Worm (Caenorhabditis elegans) whole organism, late embryonic: Measurements from ENCODE around the gene gop-2.
A peak's percentile ranks its signal among the peaks of the same experiment; 100 is the strongest.

Experiments used
- F13H6.1 ChIP-seq: sonication (generic microtip); optimal IDR thresholded peaks from 2 replicates; lab custom pipeline; 2016; ENCODE audit warnings: missing genetic modification characterization, missing compliant biosample characterization
- K02D7.2 ChIP-seq: sonication (generic microtip); optimal IDR thresholded peaks from 2 replicates; lab custom pipeline; 2017; ENCODE audit warnings: mild to moderate bottlenecking, missing genetic modification characterization, missing compliant biosample characterization
- Y22D7AL.16 ChIP-seq: sonication (generic microtip); optimal IDR thresholded peaks from 2 replicates; lab custom pipeline; 2016; ENCODE audit warnings: missing genetic modification characterization, missing compliant biosample characterization
- ama-1 ChIP-seq: fragments of 150-350 bp; optimal IDR thresholded peaks from 2 replicates; lab custom pipeline; 2014
- ceh-14 ChIP-seq: sonication (generic microtip); optimal IDR thresholded peaks from 2 replicates; lab custom pipeline; 2016; ENCODE audit warnings: missing genotype, missing genetic modification characterization, missing compliant biosample characterization
- ceh-18 ChIP-seq: sonication (generic microtip); optimal IDR thresholded peaks from 2 replicates; lab custom pipeline; 2016; ENCODE audit warnings: missing genetic modification characterization, missing compliant biosample characterization
- ceh-2 ChIP-seq: sonication (generic microtip); optimal IDR thresholded peaks from 2 replicates; lab custom pipeline; 2016; ENCODE audit warnings: missing genotype, missing genetic modification characterization, missing compliant biosample characterization
- ceh-22 ChIP-seq: sonication (generic microtip); optimal IDR thresholded peaks from 2 replicates; lab custom pipeline; 2017; ENCODE audit warnings: missing biosample characterization, missing genetic modification characterization
- ceh-24 ChIP-seq: sonication (generic microtip); optimal IDR thresholded peaks from 2 replicates; lab custom pipeline; 2016; ENCODE audit warnings: mild to moderate bottlenecking, missing genetic modification characterization, missing compliant biosample characterization
- ceh-30 ChIP-seq: fragments of 150-350 bp; optimal IDR thresholded peaks from 2 replicates; lab custom pipeline; 2014; ENCODE audit warnings: missing biosample characterization, missing genetic modification characterization
- ceh-31 ChIP-seq: sonication (generic microtip); optimal IDR thresholded peaks from 2 replicates; lab custom pipeline; 2016; ENCODE audit warnings: missing genetic modification characterization, missing compliant biosample characterization
- ceh-45 ChIP-seq: fragments of 200-800 bp; sonication (Bioruptor generic); IDR thresholded peaks from 2 replicates; pipeline ENCODE4 v1.3.6; 2022; ENCODE audit warnings: missing genetic modification reagents, missing genetic modification characterization, missing compliant biosample characterization
- ceh-6 ChIP-seq: fragments of 200-800 bp; sonication (Bioruptor generic); optimal IDR thresholded peaks from 2 replicates; lab custom pipeline; 2018; ENCODE audit warnings: mild to moderate bottlenecking, missing genetic modification characterization, missing compliant biosample characterization
- ceh-9 ChIP-seq: sonication (generic microtip); optimal IDR thresholded peaks from 2 replicates; lab custom pipeline; 2016; ENCODE audit warnings: mild to moderate bottlenecking, missing genetic modification characterization, inconsistent platforms, missing compliant biosample characterization
- dve-1 ChIP-seq: sonication (generic microtip); optimal IDR thresholded peaks from 2 replicates; lab custom pipeline; 2017; ENCODE audit warnings: antibody characterized with exemption, mild to moderate bottlenecking, missing genetic modification characterization, missing compliant biosample characterization
- elt-2 ChIP-seq: sonication (generic microtip); optimal IDR thresholded peaks from 2 replicates; lab custom pipeline; 2016; ENCODE audit warnings: missing genetic modification reagents, missing genetic modification characterization, missing compliant biosample characterization
- fkh-10 ChIP-seq: fragments of 150-350 bp; optimal IDR thresholded peaks from 2 replicates; lab custom pipeline; 2014; ENCODE audit warnings: missing biosample characterization, missing genetic modification reagents, missing genetic modification characterization
- gmeb-2 ChIP-seq: sonication (generic microtip); optimal IDR thresholded peaks from 2 replicates; lab custom pipeline; 2016; ENCODE audit warnings: missing genetic modification characterization, inconsistent platforms, missing compliant biosample characterization
- hlh-13 ChIP-seq: fragments of 200-800 bp; sonication (Bioruptor generic); optimal IDR thresholded peaks from 2 replicates; lab custom pipeline; 2018; ENCODE audit warnings: mild to moderate bottlenecking, missing genetic modification characterization, missing compliant biosample characterization
- hlh-30 ChIP-seq: sonication (generic microtip); optimal IDR thresholded peaks from 2 replicates; lab custom pipeline; 2017; ENCODE audit warnings: antibody characterized with exemption, missing genetic modification characterization, missing compliant biosample characterization; ENCODE audit not compliant: insufficient read depth
- hlh-6 ChIP-seq: sonication (generic microtip); optimal IDR thresholded peaks from 2 replicates; lab custom pipeline; 2016; ENCODE audit warnings: missing genotype, missing genetic modification characterization, missing compliant biosample characterization
- npax-4 ChIP-seq: sonication (generic microtip); optimal IDR thresholded peaks from 2 replicates; lab custom pipeline; 2016; ENCODE audit warnings: missing genetic modification characterization, missing compliant biosample characterization
- odd-2 ChIP-seq: sonication (generic microtip); optimal IDR thresholded peaks from 2 replicates; lab custom pipeline; 2017; ENCODE audit warnings: antibody characterized with exemption, mild to moderate bottlenecking, missing genetic modification characterization, missing compliant biosample characterization
- pat-9 ChIP-seq: fragments of 200-800 bp; sonication (Bioruptor generic); optimal IDR thresholded peaks from 2 replicates; lab custom pipeline; 2018; ENCODE audit warnings: mild to moderate bottlenecking, missing genetic modification characterization, moderate library complexity, missing compliant biosample characterization
- pax-1 ChIP-seq: fragments of 150-350 bp; optimal IDR thresholded peaks from 2 replicates; lab custom pipeline; 2014; ENCODE audit warnings: missing biosample characterization, missing genetic modification characterization
- pha-2 ChIP-seq: sonication (generic microtip); optimal IDR thresholded peaks from 2 replicates; lab custom pipeline; 2017; ENCODE audit warnings: mild to moderate bottlenecking, missing genetic modification characterization, missing compliant biosample characterization
- pros-1 ChIP-seq: fragments of 150-350 bp; optimal IDR thresholded peaks from 2 replicates; lab custom pipeline; 2014; ENCODE audit warnings: missing biosample characterization, missing genetic modification reagents, missing genetic modification characterization
- ref-2 ChIP-seq: sonication (generic microtip); optimal IDR thresholded peaks from 2 replicates; lab custom pipeline; 2016; ENCODE audit warnings: missing genetic modification characterization, missing compliant biosample characterization
- rnt-1 ChIP-seq: sonication (generic microtip); optimal IDR thresholded peaks from 2 replicates; lab custom pipeline; 2016; ENCODE audit warnings: missing genetic modification characterization, missing compliant biosample characterization
- unc-3 ChIP-seq, 2 experiments: fragments of 200-800 bp in 1 of 2; sonication (Bioruptor generic) in 1 of 2; sonication (generic microtip) in 1 of 2; conservative IDR thresholded peaks in 1 of 2; optimal IDR thresholded peaks in 1 of 2; 2 replicates each; pipeline versions ENCODE4 v1.3.6 to Lab custom; 2016 to 2022; ENCODE audit warnings: missing compliant biosample characterization in 2 of 2, missing genetic modification characterization in 2 of 2, missing genetic modification reagents in 1 of 2
- unc-42 ChIP-seq: sonication (generic microtip); optimal IDR thresholded peaks from 2 replicates; lab custom pipeline; 2016; ENCODE audit warnings: missing genotype, missing genetic modification characterization, missing compliant biosample characterization
- unc-55 ChIP-seq: sonication (generic microtip); optimal IDR thresholded peaks from 2 replicates; lab custom pipeline; 2017; ENCODE audit warnings: missing biosample characterization, missing genetic modification reagents, missing genetic modification characterization
- zip-5 ChIP-seq: sonication (generic microtip); optimal IDR thresholded peaks from 2 replicates; lab custom pipeline; 2016; ENCODE audit warnings: missing genetic modification characterization, missing compliant biosample characterization
- ztf-16 ChIP-seq: sonication (generic microtip); optimal IDR thresholded peaks from 2 replicates; lab custom pipeline; 2017; ENCODE audit warnings: missing genetic modification characterization, missing compliant biosample characterization

The gop-2 gene

ce11 chrIII:5221820-5222219 lies 37.0 kb upstream of the gop-2 start:
- TF ChIP-seq pha-2 (tag; lab: Kevin White, UChicago) = no peak
- no peak for TF ChIP-seq ref-2 (tag; lab: Kevin White, UChicago)
- TF ChIP-seq hlh-13 (GFP tag; lab: Kevin White, UChicago) = no peak
- no peak for TF ChIP-seq ceh-2 (tag; lab: Kevin White, UChicago)

ce11 chrIII:5222777-5223176 lies 36.0 kb upstream of the gop-2 start:
- TF ChIP-seq pha-2 (tag; lab: Kevin White, UChicago) (no peak), gmeb-2 (no peak), hlh-13 (GFP tag; lab: Kevin White, UChicago) (no peak), F13H6.1 (tag; lab: Kevin White, UChicago) (no peak), pros-1 (tag; lab: Kevin White, UChicago) (no peak), unc-55 (GFP tag; lab: Kevin White, UChicago) (no peak), ztf-16 (tag; lab: Kevin White, UChicago) (no peak), ceh-31 (tag; lab: Kevin White, UChicago) (no peak), odd-2 (tag; lab: Kevin White, UChicago) (no peak), unc-42 (tag; lab: Kevin White, UChicago) (no peak), rnt-1 (tag; lab: Kevin White, UChicago) (no peak), fkh-10 (GFP tag; lab: Kevin White, UChicago) (no peak), ceh-9 (tag; lab: Kevin White, UChicago) (no peak), hlh-6 (tag; lab: Kevin White, UChicago) (no peak), ama-1 (lab: Kevin White, UChicago) (no peak), ceh-22 (tag; lab: Kevin White, UChicago) (no peak), ceh-24 (tag; lab: Kevin White, UChicago) (no peak)

DNA sequence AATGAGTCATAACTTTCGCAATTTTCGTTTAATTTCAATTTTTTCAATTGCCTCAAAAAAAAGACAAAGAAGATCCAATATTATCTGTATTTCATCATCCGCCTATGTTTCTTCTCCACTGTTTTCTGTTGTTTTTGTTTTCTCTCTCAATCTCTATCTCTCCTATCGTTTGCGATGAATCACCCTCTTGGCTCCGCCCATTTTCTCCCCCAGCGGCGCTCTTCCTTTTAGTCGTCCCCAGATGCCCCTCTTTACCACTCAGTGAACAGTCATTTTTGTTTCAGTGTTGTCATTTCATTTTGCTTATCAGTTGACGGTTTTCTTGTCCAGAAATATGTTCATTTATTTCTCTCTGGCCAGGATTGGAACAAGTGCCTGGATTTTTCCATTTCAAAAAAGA lies 33.9 kb upstream of the gop-2 start:
- TF ChIP-seq ztf-16 (tag; lab: Kevin White, UChicago) (no peak), ceh-18 (tag; lab: Kevin White, UChicago) (peak; percentile 12)

DNA sequence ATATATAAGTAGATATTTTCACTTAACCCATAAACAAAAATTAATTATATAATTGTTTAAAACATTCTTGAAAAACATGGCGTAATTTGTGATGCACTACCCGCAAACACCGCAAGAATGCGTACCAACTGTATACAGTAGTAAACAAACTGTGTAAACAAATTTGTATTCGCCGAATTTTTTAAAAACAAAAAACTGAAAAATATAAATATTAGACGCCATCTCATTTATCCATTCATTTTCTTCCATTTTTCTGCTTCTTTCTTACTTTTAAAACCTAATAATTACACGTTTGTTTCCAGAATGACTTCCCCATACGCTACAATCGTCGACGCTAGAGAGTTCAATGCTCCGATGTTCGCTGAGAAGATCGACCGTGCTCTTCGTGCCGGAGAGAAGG lies 33.5 kb upstream of the gop-2 start, which contains the start of gene nex-1:
Gene nex-1, plus strand, starts transcription at position 301 of the 400 bp plus-strand sequence.
- TF ChIP-seq F13H6.1 (tag; lab: Kevin White, UChicago) (no peak), pax-1 (tag; lab: Kevin White, UChicago) (no peak), ceh-18 (tag; lab: Kevin White, UChicago) (no peak), ceh-14 (tag; lab: Kevin White, UChicago) (no peak), ceh-6 (GFP tag; lab: Kevin White, UChicago) (no peak), dve-1 (no peak), hlh-30 (tag; lab: Kevin White, UChicago) (no peak), K02D7.2 (tag; lab: Kevin White, UChicago) (no peak), ceh-45 (GFP tag; lab: Robert Waterston, UW) (no peak), npax-4 (no peak), Y22D7AL.16 (tag; lab: Kevin White, UChicago) (no peak), elt-2 (tag; lab: Kevin White, UChicago) (no peak), zip-5 (tag; lab: Kevin White, UChicago) (no peak), hlh-13 (GFP tag; lab: Kevin White, UChicago) (no peak), pat-9 (tag; lab: Kevin White, UChicago) (no peak), ama-1 (lab: Kevin White, UChicago) (no peak), ceh-30 (no peak), unc-3 (GFP tag; conservative IDR thresholded peaks at IDR 0.05; lab: Robert Waterston, UW) (no peak), unc-3 (tag; optimal IDR thresholded peaks at IDR 0.05; lab: Kevin White, UChicago) (no peak), unc-55 (GFP tag; lab: Kevin White, UChicago) (no peak)
